Fruit fly (Drosophila melanogaster) whole organism, pupa: Measurements from ENCODE around the gene CG2839.
A peak's percentile ranks its signal among the peaks of the same experiment; 100 is the strongest.

ENCODE experiments used
- CG12605 ChIP-seq: fragments of 200-800 bp; sonication (Bioruptor generic); IDR thresholded peaks from 2 replicates; pipeline ENCODE4 v1.3.6; 2022; ENCODE audit warnings: missing biosample characterization, missing genetic modification characterization
- CG13204 ChIP-seq: fragments of 200-800 bp; sonication (Bioruptor generic); optimal IDR thresholded peaks from 2 replicates; lab custom pipeline; 2018; ENCODE audit warnings: missing biosample characterization, mild to moderate bottlenecking, missing genetic modification characterization, moderate library complexity
- CG14655 ChIP-seq: fragments of 200-800 bp; sonication (Bioruptor generic); optimal IDR thresholded peaks from 3 replicates; lab custom pipeline; 2017; ENCODE audit warnings: mild to moderate bottlenecking, missing biosample characterization, missing genetic modification reagents, missing genetic modification characterization
- CG15710 ChIP-seq: fragments of 200-800 bp; sonication (Bioruptor generic); optimal IDR thresholded peaks from 2 replicates; lab custom pipeline; 2018; ENCODE audit warnings: missing biosample characterization, mild to moderate bottlenecking, missing genetic modification characterization, moderate library complexity
- CG32121 ChIP-seq: fragments of 200-800 bp; sonication (Bioruptor generic); IDR thresholded peaks from 2 replicates; pipeline ENCODE4 v1.3.6; 2022; ENCODE audit warnings: missing biosample characterization, missing genetic modification characterization
- CG8301 ChIP-seq: fragments of 200-800 bp; sonication (Bioruptor generic); optimal IDR thresholded peaks from 2 replicates; lab custom pipeline; 2018; ENCODE audit warnings: missing biosample characterization, mild to moderate bottlenecking, missing genetic modification characterization
- CG9948 ChIP-seq: fragments of 200-800 bp; sonication (Bioruptor generic); optimal IDR thresholded peaks from 2 replicates; lab custom pipeline; 2018; ENCODE audit warnings: missing biosample characterization, mild to moderate bottlenecking, missing genetic modification characterization, moderate library complexity
- D1 ChIP-seq: fragments of 200-800 bp; sonication (Bioruptor generic); optimal IDR thresholded peaks from 2 replicates; lab custom pipeline; 2018; ENCODE audit warnings: missing biosample characterization, mild to moderate bottlenecking, missing genetic modification characterization, moderate library complexity
- EcR ChIP-seq: fragments of 200-800 bp; sonication (Bioruptor generic); optimal IDR thresholded peaks from 3 replicates; lab custom pipeline; 2019; ENCODE audit warnings: missing biosample characterization, missing genetic modification characterization, mild to moderate bottlenecking, moderate library complexity, missing genetic modification reagents
- Ets98B ChIP-seq: fragments of 200-800 bp; sonication (Bioruptor generic); IDR thresholded peaks from 2 replicates; pipeline ENCODE4 v1.3.6; 2022; ENCODE audit warnings: missing biosample characterization, missing genetic modification characterization
- Pif1A ChIP-seq: fragments of 200-800 bp; sonication (Bioruptor generic); optimal IDR thresholded peaks from 3 replicates; lab custom pipeline; 2016; ENCODE audit warnings: missing biosample characterization, missing genetic modification characterization
- Pif1B ChIP-seq: fragments of 200-800 bp; sonication (Bioruptor generic); optimal IDR thresholded peaks from 3 replicates; lab custom pipeline; 2016; ENCODE audit warnings: missing biosample characterization, missing genetic modification characterization
- fd96Ca ChIP-seq: fragments of 200-800 bp; sonication (Bioruptor generic); IDR thresholded peaks from 3 replicates; pipeline ENCODE4 v1.3.6; 2022; ENCODE audit warnings: missing biosample characterization, missing genetic modification characterization
- gl ChIP-seq: fragments of 200-800 bp; sonication (Bioruptor generic); optimal IDR thresholded peaks from 2 replicates; lab custom pipeline; 2018; ENCODE audit warnings: missing biosample characterization, mild to moderate bottlenecking, missing genetic modification characterization

DNA sequence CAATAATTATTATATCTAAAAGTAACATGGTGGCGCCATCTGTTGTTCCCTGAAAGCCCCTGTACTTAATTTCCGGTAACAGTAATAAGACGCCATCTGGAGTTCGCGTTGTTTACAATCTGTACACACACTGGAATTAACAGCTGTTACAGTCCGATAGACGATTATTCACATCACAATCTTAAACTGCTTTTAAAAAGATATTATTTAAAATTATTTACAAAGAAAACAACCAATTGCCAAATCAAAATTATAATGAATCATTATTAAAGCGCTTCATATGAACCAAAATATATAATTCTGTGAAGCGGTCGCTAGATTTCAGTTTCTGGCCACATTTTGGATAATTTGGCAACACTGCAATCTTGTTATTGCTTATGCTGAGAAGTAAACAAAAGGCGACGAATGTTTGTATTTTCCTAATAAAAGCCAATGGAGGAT, 23.0 kb upstream of the CG2839 start, which contains the start of gene CG13689:
- TF ChIP-seq D1 (peak; percentile 65), Pif1B (peak; percentile 26), CG9948 (tag; lab: Kevin White, UChicago) (no peak), CG8301 (tag; lab: Kevin White, UChicago) (no peak), EcR (no peak), CG14655 (no peak), fd96Ca (GFP tag; lab: Robert Waterston, UW) (no peak), gl (tag; lab: Kevin White, UChicago) (no peak), CG15710 (tag; lab: Kevin White, UChicago) (no peak), Pif1A (GFP tag; lab: Kevin White, UChicago) (peak; percentile 2), CG13204 (GFP tag; lab: Kevin White, UChicago) (no peak), CG32121 (no peak), CG12605 (GFP tag; lab: Robert Waterston, UW) (no peak), Ets98B (GFP tag; lab: Robert Waterston, UW) (no peak)
